Worm (Caenorhabditis elegans): ENCODE measurements around the gene T04H1.5.

DNA sequence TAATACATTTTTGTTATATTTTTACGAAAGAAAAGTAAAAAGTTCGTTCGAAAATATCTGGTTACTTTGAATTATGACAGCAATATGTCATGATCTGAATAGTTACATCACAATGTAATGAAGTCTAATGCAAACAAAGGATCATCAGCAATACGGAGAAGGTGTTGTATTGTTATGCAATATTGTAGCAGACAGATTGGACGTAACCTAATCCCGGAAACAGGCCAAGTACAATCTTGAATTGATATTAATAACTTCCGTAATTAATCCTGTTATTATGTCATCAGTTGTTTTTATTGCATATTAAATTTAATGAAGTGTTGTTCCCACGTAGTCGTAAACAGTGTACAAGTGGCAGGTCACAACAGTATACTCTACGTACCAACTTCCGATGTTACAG, 30.4 kb downstream of the T04H1.5 start:
- no peak for TF ChIP-seq lsy-12 (tag; optimal IDR thresholded peaks at IDR 0.05)
- TF ChIP-seq pha-4 (tag; optimal IDR thresholded peaks at IDR 0.05): no peak
- TF ChIP-seq nhr-28 (tag; optimal IDR thresholded peaks at IDR 0.05): no peak
- TF ChIP-seq nhr-237 (tag; optimal IDR thresholded peaks at IDR 0.05): no peak
